Worm (Caenorhabditis elegans) whole organism, late embryonic: ENCODE measurements around the gene F45D3.3.

Experiments used
- C08G9.2 ChIP-seq: sonication (generic microtip); optimal IDR thresholded peaks from 2 replicates; lab custom pipeline; 2016; ENCODE audit warnings: mild to moderate bottlenecking, missing genetic modification characterization, moderate library complexity, missing compliant biosample characterization
- C38D4.7 ChIP-seq: fragments of 200-800 bp; sonication (Bioruptor generic); optimal IDR thresholded peaks from 2 replicates; lab custom pipeline; 2018; ENCODE audit warnings: mild to moderate bottlenecking, missing genetic modification characterization, moderate library complexity, missing compliant biosample characterization
- F13H6.1 ChIP-seq: sonication (generic microtip); optimal IDR thresholded peaks from 2 replicates; lab custom pipeline; 2016; ENCODE audit warnings: missing genetic modification characterization, missing compliant biosample characterization
- K09A11.1 ChIP-seq: sonication (generic microtip); optimal IDR thresholded peaks from 2 replicates; lab custom pipeline; 2017; ENCODE audit warnings: antibody characterized with exemption, mild to moderate bottlenecking, missing genetic modification characterization, missing compliant biosample characterization; ENCODE audit not compliant: insufficient read depth
- T23F11.4 ChIP-seq: fragments of 200-800 bp; sonication (Bioruptor generic); optimal IDR thresholded peaks from 2 replicates; lab custom pipeline; 2018; ENCODE audit warnings: mild to moderate bottlenecking, missing genetic modification characterization, missing compliant biosample characterization
- ahr-1 ChIP-seq: sonication (generic microtip); optimal IDR thresholded peaks from 2 replicates; lab custom pipeline; 2016; ENCODE audit warnings: missing genetic modification characterization, missing compliant biosample characterization
- ceh-14 ChIP-seq: sonication (generic microtip); optimal IDR thresholded peaks from 2 replicates; lab custom pipeline; 2016; ENCODE audit warnings: missing genotype, missing genetic modification characterization, missing compliant biosample characterization
- ceh-19 ChIP-seq: fragments of 200-800 bp; sonication (Bioruptor generic); optimal IDR thresholded peaks from 2 replicates; lab custom pipeline; 2018; ENCODE audit warnings: mild to moderate bottlenecking, missing genetic modification characterization, missing compliant biosample characterization
- ceh-2 ChIP-seq: sonication (generic microtip); optimal IDR thresholded peaks from 2 replicates; lab custom pipeline; 2016; ENCODE audit warnings: missing genotype, missing genetic modification characterization, missing compliant biosample characterization
- ceh-22 ChIP-seq: sonication (generic microtip); optimal IDR thresholded peaks from 2 replicates; lab custom pipeline; 2017; ENCODE audit warnings: missing biosample characterization, missing genetic modification characterization
- ceh-24 ChIP-seq: sonication (generic microtip); optimal IDR thresholded peaks from 2 replicates; lab custom pipeline; 2016; ENCODE audit warnings: mild to moderate bottlenecking, missing genetic modification characterization, missing compliant biosample characterization
- ceh-30 ChIP-seq: fragments of 150-350 bp; optimal IDR thresholded peaks from 2 replicates; lab custom pipeline; 2014; ENCODE audit warnings: missing biosample characterization, missing genetic modification characterization
- ceh-31 ChIP-seq: sonication (generic microtip); optimal IDR thresholded peaks from 2 replicates; lab custom pipeline; 2016; ENCODE audit warnings: missing genetic modification characterization, missing compliant biosample characterization
- ceh-34 ChIP-seq: sonication (generic microtip); optimal IDR thresholded peaks from 2 replicates; lab custom pipeline; 2016; ENCODE audit warnings: mild to moderate bottlenecking, missing genetic modification characterization, missing compliant biosample characterization
- ceh-45 ChIP-seq: fragments of 200-800 bp; sonication (Bioruptor generic); IDR thresholded peaks from 2 replicates; pipeline ENCODE4 v1.3.6; 2022; ENCODE audit warnings: missing genetic modification reagents, missing genetic modification characterization, missing compliant biosample characterization
- ceh-9 ChIP-seq: sonication (generic microtip); optimal IDR thresholded peaks from 2 replicates; lab custom pipeline; 2016; ENCODE audit warnings: mild to moderate bottlenecking, missing genetic modification characterization, inconsistent platforms, missing compliant biosample characterization
- che-1 ChIP-seq: sonication (generic microtip); optimal IDR thresholded peaks from 2 replicates; lab custom pipeline; 2016; ENCODE audit warnings: mild to moderate bottlenecking, missing genetic modification characterization, missing compliant biosample characterization
- dmd-4 ChIP-seq: sonication (generic microtip); optimal IDR thresholded peaks from 2 replicates; lab custom pipeline; 2016; ENCODE audit warnings: borderline replicate concordance, missing genetic modification characterization, missing compliant biosample characterization
- dve-1 ChIP-seq: sonication (generic microtip); optimal IDR thresholded peaks from 2 replicates; lab custom pipeline; 2017; ENCODE audit warnings: antibody characterized with exemption, mild to moderate bottlenecking, missing genetic modification characterization, missing compliant biosample characterization
- elt-4 ChIP-seq: sonication (generic microtip); optimal IDR thresholded peaks from 2 replicates; lab custom pipeline; 2016; ENCODE audit warnings: missing genetic modification characterization, missing compliant biosample characterization
- ets-4 ChIP-seq: sonication (generic microtip); optimal IDR thresholded peaks from 2 replicates; lab custom pipeline; 2016; ENCODE audit warnings: missing genetic modification characterization, missing compliant biosample characterization
- eyg-1 ChIP-seq: sonication (generic microtip); optimal IDR thresholded peaks from 2 replicates; lab custom pipeline; 2016; ENCODE audit warnings: missing genotype, missing genetic modification characterization, missing compliant biosample characterization
- fkh-10 ChIP-seq: fragments of 150-350 bp; optimal IDR thresholded peaks from 2 replicates; lab custom pipeline; 2014; ENCODE audit warnings: missing biosample characterization, missing genetic modification reagents, missing genetic modification characterization
- fkh-6 ChIP-seq: sonication (generic microtip); optimal IDR thresholded peaks from 2 replicates; lab custom pipeline; 2016; ENCODE audit warnings: missing genetic modification characterization, missing compliant biosample characterization
- hlh-6 ChIP-seq: sonication (generic microtip); optimal IDR thresholded peaks from 2 replicates; lab custom pipeline; 2016; ENCODE audit warnings: missing genotype, missing genetic modification characterization, missing compliant biosample characterization
- hlh-8 ChIP-seq: sonication (generic microtip); optimal IDR thresholded peaks from 2 replicates; lab custom pipeline; 2016; ENCODE audit warnings: missing genotype, missing genetic modification characterization, missing compliant biosample characterization
- mec-3 ChIP-seq: sonication (generic microtip); optimal IDR thresholded peaks from 2 replicates; lab custom pipeline; 2016; ENCODE audit warnings: borderline replicate concordance, missing genetic modification characterization, missing compliant biosample characterization
- nfya-1 ChIP-seq: sonication (generic microtip); optimal IDR thresholded peaks from 2 replicates; lab custom pipeline; 2017; ENCODE audit warnings: missing genetic modification characterization, mild to moderate bottlenecking, missing compliant biosample characterization, antibody characterized with exemption, moderate library complexity
- nhr-11 ChIP-seq: fragments of 150-350 bp; optimal IDR thresholded peaks from 2 replicates; lab custom pipeline; 2014; ENCODE audit warnings: missing biosample characterization, missing genetic modification characterization
- npax-4 ChIP-seq: sonication (generic microtip); optimal IDR thresholded peaks from 2 replicates; lab custom pipeline; 2016; ENCODE audit warnings: missing genetic modification characterization, missing compliant biosample characterization
- odd-2 ChIP-seq: sonication (generic microtip); optimal IDR thresholded peaks from 2 replicates; lab custom pipeline; 2017; ENCODE audit warnings: antibody characterized with exemption, mild to moderate bottlenecking, missing genetic modification characterization, missing compliant biosample characterization
- pat-9 ChIP-seq: fragments of 200-800 bp; sonication (Bioruptor generic); optimal IDR thresholded peaks from 2 replicates; lab custom pipeline; 2018; ENCODE audit warnings: mild to moderate bottlenecking, missing genetic modification characterization, moderate library complexity, missing compliant biosample characterization
- pha-4 ChIP-seq: fragments of 150-350 bp; optimal IDR thresholded peaks from 2 replicates; lab custom pipeline; 2018; ENCODE audit warnings: missing biosample characterization, missing genetic modification reagents, missing genetic modification characterization
- pqm-1 ChIP-seq: sonication (generic microtip); optimal IDR thresholded peaks from 2 replicates; lab custom pipeline; 2016; ENCODE audit warnings: missing genetic modification characterization, missing compliant biosample characterization
- pros-1 ChIP-seq: fragments of 150-350 bp; optimal IDR thresholded peaks from 2 replicates; lab custom pipeline; 2014; ENCODE audit warnings: missing biosample characterization, missing genetic modification reagents, missing genetic modification characterization
- ref-2 ChIP-seq: sonication (generic microtip); optimal IDR thresholded peaks from 2 replicates; lab custom pipeline; 2016; ENCODE audit warnings: missing genetic modification characterization, missing compliant biosample characterization
- rnt-1 ChIP-seq: sonication (generic microtip); optimal IDR thresholded peaks from 2 replicates; lab custom pipeline; 2016; ENCODE audit warnings: missing genetic modification characterization, missing compliant biosample characterization
- sdc-2 ChIP-seq: sonication (generic microtip); optimal IDR thresholded peaks from 2 replicates; lab custom pipeline; 2016; ENCODE audit warnings: missing genotype, missing genetic modification characterization, missing compliant biosample characterization
- sox-2 ChIP-seq: fragments of 200-800 bp; sonication (Bioruptor generic); IDR thresholded peaks from 2 replicates; pipeline ENCODE4 v1.3.6; 2022; ENCODE audit warnings: missing genetic modification reagents, missing genetic modification characterization, missing compliant biosample characterization
- tbx-2 ChIP-seq: sonication (generic microtip); optimal IDR thresholded peaks from 2 replicates; lab custom pipeline; 2016; ENCODE audit warnings: missing genetic modification characterization, missing compliant biosample characterization
- unc-42 ChIP-seq: sonication (generic microtip); optimal IDR thresholded peaks from 2 replicates; lab custom pipeline; 2016; ENCODE audit warnings: missing genotype, missing genetic modification characterization, missing compliant biosample characterization
- unc-55 ChIP-seq: sonication (generic microtip); optimal IDR thresholded peaks from 2 replicates; lab custom pipeline; 2017; ENCODE audit warnings: missing biosample characterization, missing genetic modification reagents, missing genetic modification characterization

F45D3.3 gene

ce11 chrV:12550036-12550626 lies at the start of gene F45D3.3:
TSS of gene F45D3.3 (minus strand) at chrV:12550385.
- no peak for TF ChIP-seq ceh-14 (tag; lab: Kevin White, UChicago)
- TF ChIP-seq T23F11.4, result no peak
- no peak for TF ChIP-seq tbx-2 (tag; lab: Kevin White, UChicago)
- TF ChIP-seq ceh-45 (GFP tag; lab: Robert Waterston, UW), result no peak
- TF ChIP-seq K09A11.1 (tag; lab: Kevin White, UChicago), result no peak
- TF ChIP-seq C38D4.7 (GFP tag; lab: Kevin White, UChicago), result no peak
- no peak for TF ChIP-seq eyg-1

DNA sequence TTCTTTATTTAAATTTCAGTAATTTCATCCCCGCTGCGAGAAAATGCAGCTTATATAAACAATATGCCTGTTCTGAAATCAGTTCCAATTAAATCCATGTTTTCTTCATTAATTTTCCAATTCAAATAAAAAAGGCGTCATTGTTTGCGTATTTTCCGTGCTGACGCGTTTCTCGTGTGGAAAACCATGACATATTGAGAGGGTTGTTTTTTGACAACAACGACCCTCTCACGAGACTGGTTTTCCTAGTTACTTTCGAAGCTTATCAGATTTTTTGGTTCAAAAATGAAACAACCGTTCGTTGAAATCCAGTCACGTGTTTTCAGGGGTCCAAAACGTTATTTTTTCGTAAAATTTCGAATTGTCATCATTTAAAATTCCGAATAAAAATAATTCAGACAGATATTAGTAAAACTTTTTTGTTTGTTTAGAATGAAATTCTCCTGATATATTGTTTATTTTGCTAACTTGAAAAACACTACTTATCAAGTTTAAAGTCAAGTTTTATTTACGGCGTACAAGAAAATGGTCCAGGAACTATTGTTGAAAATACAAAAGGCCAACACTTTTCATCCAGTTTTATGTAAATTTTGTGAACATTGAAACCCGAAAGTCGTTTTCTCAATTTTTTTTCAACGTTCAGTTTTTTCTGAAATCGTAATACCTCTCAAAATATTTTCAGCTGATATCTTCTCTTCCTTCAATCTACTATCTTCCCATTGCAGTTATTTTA lies 49.5 kb upstream of the F45D3.3 start, which contains the start of gene C14C10.5:
Gene C14C10.5, plus strand, starts transcription at position 683 of the 733 bp plus-strand sequence.
- TF ChIP-seq ceh-34 (tag; lab: Kevin White, UChicago), result no peak
- no peak for TF ChIP-seq npax-4
- TF ChIP-seq sdc-2 (tag; lab: Kevin White, UChicago), result no peak
- no peak for TF ChIP-seq K09A11.1 (tag; lab: Kevin White, UChicago)
- no peak for TF ChIP-seq fkh-10 (GFP tag; lab: Kevin White, UChicago)
- TF ChIP-seq sox-2 (GFP tag; lab: Robert Waterston, UW), result no peak
- no peak for TF ChIP-seq pqm-1
- TF ChIP-seq elt-4 (tag; lab: Kevin White, UChicago), result no peak
- no peak for TF ChIP-seq C38D4.7 (GFP tag; lab: Kevin White, UChicago)

ce11 chrV:12599110-12599509 lies 48.9 kb upstream of the F45D3.3 start, which contains the start of the genes C14C10.10 and ril-2:
TSS of gene C14C10.10 (minus strand) at chrV:12599128.
TSS of gene ril-2 (minus strand) at chrV:12599157.
- no peak for TF ChIP-seq pha-4 (tag; lab: Kevin White, UChicago)
- no peak for TF ChIP-seq mec-3
- no peak for TF ChIP-seq ceh-9 (tag; lab: Kevin White, UChicago)
- TF ChIP-seq C08G9.2 (tag; lab: Kevin White, UChicago), result no peak
- TF ChIP-seq tbx-2 (tag; lab: Kevin White, UChicago), result no peak
- no peak for TF ChIP-seq nhr-11 (tag; lab: Kevin White, UChicago)
- no peak for TF ChIP-seq ceh-30 (tag; lab: Kevin White, UChicago)
- no peak for TF ChIP-seq ceh-14 (tag; lab: Kevin White, UChicago)
- no peak for TF ChIP-seq pat-9 (tag; lab: Kevin White, UChicago)
- TF ChIP-seq ahr-1 (tag; lab: Kevin White, UChicago), result no peak
- TF ChIP-seq nfya-1, result no peak
- TF ChIP-seq ceh-2 (tag; lab: Kevin White, UChicago), result no peak
- no peak for TF ChIP-seq odd-2
- TF ChIP-seq ceh-22 (tag; lab: Kevin White, UChicago), result no peak
- TF ChIP-seq ceh-19, result no peak

- TF ChIP-seq unc-42 (no peak), pha-4 (tag; lab: Kevin White, UChicago) (no peak), dve-1 (tag; lab: Kevin White, UChicago) (peak; percentile 52), ceh-19 (peak; percentile 54), ceh-31 (tag; lab: Kevin White, UChicago) (peak; percentile 54), fkh-6 (tag; lab: Kevin White, UChicago) (peak; percentile 53), ceh-30 (tag; lab: Kevin White, UChicago) (no peak), sdc-2 (tag; lab: Kevin White, UChicago) (peak; percentile 28), T23F11.4 (no peak), unc-55 (GFP tag; lab: Kevin White, UChicago) (no peak), K09A11.1 (tag; lab: Kevin White, UChicago) (no peak), ceh-24 (tag; lab: Kevin White, UChicago) (no peak), pros-1 (tag; lab: Kevin White, UChicago) (peak; percentile 48), ets-4 (no peak), che-1 (tag; lab: Kevin White, UChicago) (peak; percentile 66), nfya-1 (peak; percentile 49), ceh-45 (GFP tag; lab: Robert Waterston, UW) (no peak), ceh-9 (tag; lab: Kevin White, UChicago) (no peak), dmd-4 (tag; lab: Kevin White, UChicago) (no peak), ref-2 (tag; lab: Kevin White, UChicago) (peak; percentile 70), pqm-1 (no peak), ceh-14 (tag; lab: Kevin White, UChicago) (peak; percentile 68), ceh-34 (tag; lab: Kevin White, UChicago) (peak; percentile 78), rnt-1 (tag; lab: Kevin White, UChicago) (peak; percentile 64), F13H6.1 (tag; lab: Kevin White, UChicago) (peak; percentile 29), hlh-8 (tag; lab: Kevin White, UChicago) (peak; percentile 31), hlh-6 (tag; lab: Kevin White, UChicago) (peak; percentile 82)
Observed at ce11 chrV:12596795-12597194, 46.6 kb upstream of the F45D3.3 start.
